Worm (Caenorhabditis elegans) whole organism, early embryonic: ENCODE results near the gene aagr-2.

Experiments used
- B0310.2 ChIP-seq: sonication (generic microtip); optimal IDR thresholded peaks from 2 replicates; lab custom pipeline; 2016; ENCODE audit warnings: mild to moderate bottlenecking, missing genetic modification characterization, missing compliant biosample characterization
- ama-1 ChIP-seq: fragments of 150-350 bp; optimal IDR thresholded peaks from 2 replicates; lab custom pipeline; 2014
- ceh-36 ChIP-seq: sonication (generic microtip); optimal IDR thresholded peaks from 2 replicates; lab custom pipeline; 2016; ENCODE audit warnings: missing genetic modification characterization, inconsistent platforms, missing compliant biosample characterization
- ets-7 ChIP-seq: sonication (generic microtip); optimal IDR thresholded peaks from 2 replicates; lab custom pipeline; 2016; ENCODE audit warnings: missing genotype, missing genetic modification characterization, missing compliant biosample characterization
- flt-1 ChIP-seq: fragments of 200-800 bp; sonication (Bioruptor generic); IDR thresholded peaks from 2 replicates; pipeline ENCODE4 v1.3.6; 2022; ENCODE audit warnings: missing genetic modification characterization, missing compliant biosample characterization
- hmg-4 ChIP-seq: fragments of 200-800 bp; sonication (Bioruptor generic); optimal IDR thresholded peaks from 2 replicates; lab custom pipeline; 2018; ENCODE audit warnings: mild to moderate bottlenecking, missing genetic modification characterization, missing compliant biosample characterization
- pes-1 ChIP-seq: fragments of 200-800 bp; sonication (Bioruptor generic); IDR thresholded peaks from 2 replicates; pipeline ENCODE4 v1.3.6; 2022; ENCODE audit warnings: missing genetic modification reagents, missing genetic modification characterization, missing compliant biosample characterization
- sea-1 ChIP-seq: fragments of 200-800 bp; sonication (Bioruptor generic); conservative IDR thresholded peaks from 2 replicates; pipeline ENCODE4 v1.3.6; 2022; ENCODE audit warnings: missing genetic modification characterization, missing compliant biosample characterization
- tbx-37 ChIP-seq: fragments of 200-800 bp; sonication (Bioruptor generic); conservative IDR thresholded peaks from 2 replicates; pipeline ENCODE4 v1.3.6; 2022; ENCODE audit warnings: missing genetic modification reagents, missing genetic modification characterization, missing compliant biosample characterization

DNA sequence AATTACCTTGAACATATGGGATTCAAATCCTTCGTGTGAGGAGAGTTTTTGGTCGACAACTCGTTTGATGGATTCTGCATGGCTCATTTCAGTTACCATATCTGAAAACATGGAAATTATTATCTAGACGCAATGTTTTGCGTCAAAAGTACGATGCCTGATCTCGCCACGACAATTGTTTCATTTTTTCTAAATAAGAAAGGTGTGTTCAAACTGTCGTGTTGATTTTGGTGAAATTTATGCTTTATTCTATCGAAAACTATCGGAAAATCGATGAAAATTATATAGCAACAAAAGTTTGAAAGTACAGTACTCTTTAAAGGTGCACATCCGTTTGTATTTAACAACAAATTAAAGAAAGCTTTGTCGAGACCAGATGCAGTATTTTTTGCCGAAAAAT lies 16.0 kb upstream of the aagr-2 start, which contains the start of gene cblc-1:
- TF ChIP-seq flt-1 (no peak), B0310.2 (tag; lab: Kevin White, UChicago) (no peak), sea-1 (no peak), ama-1 (lab: Kevin White, UChicago) (no peak), tbx-37 (no peak), ceh-36 (tag; lab: Kevin White, UChicago) (no peak), hmg-4 (no peak), pes-1 (GFP tag; lab: Robert Waterston, UW) (no peak), ets-7 (no peak)
